Fruit fly (Drosophila melanogaster): Measurements from ENCODE around the gene CG6059.
A peak's percentile ranks its signal among the peaks of the same experiment; 100 is the strongest.

Gene CG6059

DNA sequence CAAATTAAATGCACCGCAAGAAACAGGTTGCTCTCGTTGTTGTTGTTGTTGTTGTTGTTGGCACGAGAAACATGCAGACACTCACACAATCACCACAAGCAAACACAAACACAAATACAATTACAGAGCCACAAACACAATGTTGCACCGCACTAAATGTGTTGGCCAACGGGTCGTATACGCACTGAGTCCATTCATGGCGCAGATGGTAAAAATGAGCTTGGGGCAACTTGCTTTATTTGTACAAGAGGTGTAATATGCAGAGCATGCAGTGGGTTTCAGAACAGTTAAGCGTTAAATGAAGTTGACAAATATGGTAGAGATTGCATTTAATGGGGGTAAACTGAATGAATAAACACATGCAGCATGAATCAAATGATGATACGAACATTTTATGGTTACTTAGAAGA, 13.4 kb upstream of the CG6059 start (continued):
- TF ChIP-seq MESR4 (GFP tag; optimal IDR thresholded peaks at IDR 0.05) (no peak), CG11093 (GFP tag; IDR thresholded peaks at IDR 0.05) (no peak), mirr (GFP tag; optimal IDR thresholded peaks at IDR 0.05) (no peak), HmgD (GFP tag; optimal IDR thresholded peaks at IDR 0.05) (no peak), jigr1 (GFP tag; IDR thresholded peaks at IDR 0.05) (no peak), dm (GFP tag; optimal IDR thresholded peaks at IDR 0.05) (no peak), CG15073 (GFP tag; optimal IDR thresholded peaks at IDR 0.05) (no peak), CG11723 (GFP tag; optimal IDR thresholded peaks at IDR 0.05) (peak; percentile 67), ftz-f1 (GFP tag; optimal IDR thresholded peaks at IDR 0.05) (no peak), lilli (GFP tag; optimal IDR thresholded peaks at IDR 0.05) (no peak), en (GFP tag; optimal IDR thresholded peaks at IDR 0.05) (no peak), Dip3 (GFP tag; optimal IDR thresholded peaks at IDR 0.05) (no peak), gro (GFP tag; optimal IDR thresholded peaks at IDR 0.05) (no peak), hbn (GFP tag; IDR thresholded peaks at IDR 0.05; ENCODE audit: partially characterized antibody) (no peak), ATbp (GFP tag; optimal IDR thresholded peaks at IDR 0.05) (peak; percentile 91), sd (tag; optimal IDR thresholded peaks at IDR 0.05) (no peak), Lpt (GFP tag; optimal IDR thresholded peaks at IDR 0.05) (no peak), CG33557 (GFP tag; optimal IDR thresholded peaks at IDR 0.05) (peak; percentile 43), CG3726 (GFP tag; IDR thresholded peaks at IDR 0.05) (no peak), insv (GFP tag; optimal IDR thresholded peaks at IDR 0.05) (no peak), BtbVII (GFP tag; optimal IDR thresholded peaks at IDR 0.05) (no peak), inv (GFP tag; IDR thresholded peaks at IDR 0.05; ENCODE audit: partially characterized antibody) (no peak), tap (tag; optimal IDR thresholded peaks at IDR 0.05) (no peak), CG12071 (GFP tag; optimal IDR thresholded peaks at IDR 0.05) (peak; percentile 57), CG6175 (GFP tag; IDR thresholded peaks at IDR 0.05) (no peak), Hsf (GFP tag; optimal IDR thresholded peaks at IDR 0.05) (no peak), tgo (GFP tag; IDR thresholded peaks at IDR 0.05) (no peak), CG15601 (tag; optimal IDR thresholded peaks at IDR 0.05) (peak; percentile 83), CG11560 (tag; IDR thresholded peaks at IDR 0.05) (no peak), CTCF (GFP tag; optimal IDR thresholded peaks at IDR 0.05) (peak; percentile 9), CG7987 (GFP tag; optimal IDR thresholded peaks at IDR 0.05) (peak; percentile 18), CG32767 (GFP tag; IDR thresholded peaks at IDR 0.05) (no peak), CG11504 (tag; optimal IDR thresholded peaks at IDR 0.05) (peak; percentile 62), hth (optimal IDR thresholded peaks at IDR 0.05) (no peak), fd96Cb (tag; optimal IDR thresholded peaks at IDR 0.05) (peak; percentile 23), CG11695 (GFP tag; IDR thresholded peaks at IDR 0.05) (no peak), NfI (GFP tag; optimal IDR thresholded peaks at IDR 0.05) (no peak), CG7556 (GFP tag; optimal IDR thresholded peaks at IDR 0.05) (peak; percentile 41), disco-r (GFP tag; optimal IDR thresholded peaks at IDR 0.05) (no peak), gce (GFP tag; IDR thresholded peaks at IDR 0.05) (no peak), chm (GFP tag; IDR thresholded peaks at IDR 0.05) (no peak), danr (GFP tag; IDR thresholded peaks at IDR 0.05) (no peak), lov (optimal IDR thresholded peaks at IDR 0.05) (no peak), lov (GFP tag; IDR thresholded peaks at IDR 0.05) (no peak), Tbp (GFP tag; optimal IDR thresholded peaks at IDR 0.05) (no peak), az2 (GFP tag; optimal IDR thresholded peaks at IDR 0.05) (no peak), crp (GFP tag; optimal IDR thresholded peaks at IDR 0.05) (no peak), CG43689 (GFP tag; IDR thresholded peaks at IDR 0.05) (no peak), Asciz (GFP tag; optimal IDR thresholded peaks at IDR 0.05) (peak; percentile 81), CG10979 (tag; optimal IDR thresholded peaks at IDR 0.05) (peak; percentile 53), Antp (GFP tag; optimal IDR thresholded peaks at IDR 0.05) (peak; percentile 3), Fer3 (tag; optimal IDR thresholded peaks at IDR 0.05) (no peak), D19A (tag; optimal IDR thresholded peaks at IDR 0.05) (peak; percentile 42)
